Worm (Caenorhabditis elegans): ENCODE measurements around the gene nspc-9.

ce11 chrX:12320737-12321136 lies 22.4 kb downstream of the nspc-9 start, which contains the start of gene ceh-40:
- TF ChIP-seq klf-2 (GFP tag; conservative IDR thresholded peaks at IDR 0.05) (no peak), ztf-23 (GFP tag; IDR thresholded peaks at IDR 0.05) (no peak), ztf-29 (GFP tag; IDR thresholded peaks at IDR 0.05) (no peak), ref-1 (GFP tag; conservative IDR thresholded peaks at IDR 0.05) (no peak), T22C8.4 (GFP tag; IDR thresholded peaks at IDR 0.05) (no peak), cog-1 (tag; optimal IDR thresholded peaks at IDR 0.05) (no peak), tab-1 (GFP tag; IDR thresholded peaks at IDR 0.05) (no peak)

Data from whole organism, midembryonic.